Fruit fly (Drosophila melanogaster): ENCODE measurements around the gene CG31140.

Gene CG31140

dm6 chr3R:23992823-23993797 is 30.1 kb downstream of the CG31140 start, which contains the start of the genes Epp and Rab7 (continued):
- TF ChIP-seq CG7786 (GFP tag; optimal IDR thresholded peaks at IDR 0.05) = peak; percentile 23
- TF ChIP-seq pum (GFP tag; optimal IDR thresholded peaks at IDR 0.05) = no peak
- peak; percentile 18 for TF ChIP-seq unpg (GFP tag; optimal IDR thresholded peaks at IDR 0.05)
- peak; percentile 19 for TF ChIP-seq CG10979 (tag; optimal IDR thresholded peaks at IDR 0.05)
- no peak for TF ChIP-seq CG1024 (GFP tag; IDR thresholded peaks at IDR 0.05)
- TF ChIP-seq CG15011 (GFP tag; optimal IDR thresholded peaks at IDR 0.05) = no peak
- peak; percentile 80 for TF ChIP-seq Sin3A (optimal IDR thresholded peaks at IDR 0.05)
- peak; percentile 11 for TF ChIP-seq Dp (GFP tag; optimal IDR thresholded peaks at IDR 0.05)
- TF ChIP-seq Nf-YB (GFP tag; optimal IDR thresholded peaks at IDR 0.05) = peak; percentile 45
- TF ChIP-seq ato (GFP tag; IDR thresholded peaks at IDR 0.05; ENCODE audit: partially characterized antibody) = peak; percentile 87
- TF ChIP-seq CG18476 (GFP tag; optimal IDR thresholded peaks at IDR 0.05) = no peak
- TF ChIP-seq CG2199 (GFP tag; IDR thresholded peaks at IDR 0.05) = no peak
- peak; percentile 71 for TF ChIP-seq CG1603 (tag; optimal IDR thresholded peaks at IDR 0.05)
- TF ChIP-seq salm (tag; optimal IDR thresholded peaks at IDR 0.05) = no peak
- peak; percentile 72 for TF ChIP-seq nerfin-2 (GFP tag; IDR thresholded peaks at IDR 0.05; ENCODE audit: partially characterized antibody)
- TF ChIP-seq Bteb2 (GFP tag; optimal IDR thresholded peaks at IDR 0.05) = peak; percentile 59
- TF ChIP-seq zen2 (GFP tag; IDR thresholded peaks at IDR 0.05; ENCODE audit: partially characterized antibody) = peak; percentile 94
- peak; percentile 78 for TF ChIP-seq exex (tag; optimal IDR thresholded peaks at IDR 0.05)
- peak; percentile 15 for TF ChIP-seq CG4707 (GFP tag; optimal IDR thresholded peaks at IDR 0.05)
- no peak for TF ChIP-seq CG8478 (optimal IDR thresholded peaks at IDR 0.05)
- peak; percentile 95 for TF ChIP-seq CG2116 (GFP tag; optimal IDR thresholded peaks at IDR 0.05)
- no peak for TF ChIP-seq tgo (GFP tag; IDR thresholded peaks at IDR 0.05)
- TF ChIP-seq CG12236 (GFP tag; optimal IDR thresholded peaks at IDR 0.05) = no peak
- TF ChIP-seq CG18764 (GFP tag; optimal IDR thresholded peaks at IDR 0.05) = peak; percentile 30
- TF ChIP-seq Hmx (GFP tag; optimal IDR thresholded peaks at IDR 0.05) = no peak
- peak; percentile 56 for TF ChIP-seq CG8924 (tag; optimal IDR thresholded peaks at IDR 0.05)
- no peak for TF ChIP-seq peb (GFP tag; IDR thresholded peaks at IDR 0.05)
- peak; percentile 81 for TF ChIP-seq Rfx (GFP tag; IDR thresholded peaks at IDR 0.05)
- TF ChIP-seq jumu (GFP tag; optimal IDR thresholded peaks at IDR 0.05) = peak; percentile 54
- no peak for TF ChIP-seq psq (GFP tag; optimal IDR thresholded peaks at IDR 0.05)
- no peak for TF ChIP-seq CG16815 (GFP tag; optimal IDR thresholded peaks at IDR 0.05)
- no peak for TF ChIP-seq sim (GFP tag; IDR thresholded peaks at IDR 0.05)
- peak; percentile 91 for TF ChIP-seq inv (GFP tag; IDR thresholded peaks at IDR 0.05; ENCODE audit: partially characterized antibody)
- peak; percentile 82 for TF ChIP-seq stwl (tag; optimal IDR thresholded peaks at IDR 0.05)
- peak; percentile 58; the same call in 1 of the 2 replicates for TF ChIP-seq chm (GFP tag; IDR thresholded peaks at IDR 0.05)
- peak; percentile 51 for TF ChIP-seq Antp (GFP tag; optimal IDR thresholded peaks at IDR 0.05)
- TF ChIP-seq HLH54F (GFP tag; optimal IDR thresholded peaks at IDR 0.05) = peak; percentile 64
- TF ChIP-seq lbe (GFP tag; optimal IDR thresholded peaks at IDR 0.05) = peak; percentile 56
- peak; percentile 44 for TF ChIP-seq PHDP (tag; optimal IDR thresholded peaks at IDR 0.05)
- no peak for TF ChIP-seq CG14050 (GFP tag; IDR thresholded peaks at IDR 0.05)
- no peak for TF ChIP-seq H15 (GFP tag; IDR thresholded peaks at IDR 0.05)
- peak; percentile 53; the same call in 1 of the 3 replicates for TF ChIP-seq ken (GFP tag; IDR thresholded peaks at IDR 0.05)
- no peak for TF ChIP-seq Atf6 (GFP tag; IDR thresholded peaks at IDR 0.05)
- peak; percentile 55 for TF ChIP-seq fu2 (GFP tag; optimal IDR thresholded peaks at IDR 0.05)
- peak; percentile 36 for TF ChIP-seq CG17829 (tag; optimal IDR thresholded peaks at IDR 0.05)
- peak; percentile 44 for TF ChIP-seq CG6765 (GFP tag; optimal IDR thresholded peaks at IDR 0.05)
- TF ChIP-seq CG11085 (GFP tag; IDR thresholded peaks at IDR 0.05) = no peak; the same call in 1 of the 2 replicates
- TF ChIP-seq E2f2 (GFP tag; IDR thresholded peaks at IDR 0.05) = peak; percentile 20; the same call in 1 of the 2 replicates
- 0 out of 2 replicates have a peak, but pooled peaks have one; percentile 27 for TF ChIP-seq CG7372 (GFP tag; IDR thresholded peaks at IDR 0.05)

Measured in whole organism, embryonic.